Worm (Caenorhabditis elegans) whole organism, late embryonic: ENCODE data around the gene sra-36.

Source experiments
- ceh-24 ChIP-seq: sonication (generic microtip); optimal IDR thresholded peaks from 2 replicates; lab custom pipeline; 2016; ENCODE audit warnings: mild to moderate bottlenecking, missing genetic modification characterization, missing compliant biosample characterization
- ceh-30 ChIP-seq: fragments of 150-350 bp; optimal IDR thresholded peaks from 2 replicates; lab custom pipeline; 2014; ENCODE audit warnings: missing biosample characterization, missing genetic modification characterization
- hlh-6 ChIP-seq: sonication (generic microtip); optimal IDR thresholded peaks from 2 replicates; lab custom pipeline; 2016; ENCODE audit warnings: missing genotype, missing genetic modification characterization, missing compliant biosample characterization
- npax-4 ChIP-seq: sonication (generic microtip); optimal IDR thresholded peaks from 2 replicates; lab custom pipeline; 2016; ENCODE audit warnings: missing genetic modification characterization, missing compliant biosample characterization

DNA sequence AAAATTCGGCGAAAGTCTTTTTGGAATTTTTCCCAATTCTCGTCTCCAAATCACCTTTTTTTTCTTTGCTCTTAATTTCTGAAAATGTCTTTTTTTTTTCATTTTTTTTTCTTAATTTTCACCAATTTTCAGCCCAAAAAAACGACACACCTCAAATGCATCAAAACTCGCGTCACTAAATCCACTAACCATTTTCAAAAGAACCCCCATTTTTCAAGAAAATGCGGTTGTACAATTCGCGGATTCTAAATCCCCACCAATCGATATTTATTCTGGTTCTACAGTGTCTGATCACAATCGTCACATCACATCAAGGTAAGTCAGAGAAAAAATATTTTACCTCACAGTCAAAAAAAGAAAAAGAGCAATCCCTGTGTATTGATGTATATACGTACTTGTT, 31.3 kb upstream of the sra-36 start, which contains the start of gene vab-1:
- no peak for TF ChIP-seq ceh-24 (tag; lab: Kevin White, UChicago)
- no peak for TF ChIP-seq ceh-30 (tag; lab: Kevin White, UChicago)
- TF ChIP-seq npax-4 (tag; lab: Kevin White, UChicago), result no peak
- no peak for TF ChIP-seq hlh-6 (tag; lab: Kevin White, UChicago)
